Fruit fly (Drosophila melanogaster): ENCODE data around the gene Zif.

DNA sequence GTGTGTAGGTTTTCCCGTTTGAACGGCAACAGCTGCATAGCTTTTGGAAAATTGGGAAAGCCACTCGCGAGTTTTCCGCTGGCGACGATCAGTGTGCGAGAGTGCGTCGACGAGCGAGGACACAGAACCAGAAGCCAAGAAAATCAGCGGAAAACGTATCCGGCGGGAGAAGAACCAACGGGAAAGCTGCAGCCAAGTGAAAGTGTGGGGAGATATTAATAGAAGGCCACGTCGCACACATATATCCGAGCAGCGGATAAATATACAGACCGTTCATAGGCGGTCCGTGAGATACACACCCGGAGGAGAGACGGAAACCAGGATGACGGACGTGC lies 11.4 kb downstream of the Zif start, which contains the start of gene Neurochondrin:
- TF ChIP-seq CG7045 (GFP tag; optimal IDR thresholded peaks at IDR 0.05): no peak
- TF ChIP-seq Clk (GFP tag; optimal IDR thresholded peaks at IDR 0.05): no peak
- no peak for TF ChIP-seq Crg-1 (GFP tag; optimal IDR thresholded peaks at IDR 0.05)
- no peak for TF ChIP-seq toe (GFP tag; optimal IDR thresholded peaks at IDR 0.05)
- no peak for TF ChIP-seq cnc (optimal IDR thresholded peaks at IDR 0.05)
- no peak for TF ChIP-seq CG7101 (tag; optimal IDR thresholded peaks at IDR 0.05)
- TF ChIP-seq kay (GFP tag; ENCODE audit: borderline replicate concordance): no peak
- TF ChIP-seq CG11617 (GFP tag; optimal IDR thresholded peaks at IDR 0.05): no peak
- no peak for TF ChIP-seq CG12768 (GFP tag; optimal IDR thresholded peaks at IDR 0.05)
- TF ChIP-seq Hr96 (GFP tag; optimal IDR thresholded peaks at IDR 0.05): no peak
